Fruit fly (Drosophila melanogaster): ENCODE results near the gene CG6345.
A peak's percentile ranks its signal among the peaks of the same experiment; 100 is the strongest.

CG6345 gene

dm6 chr3R:10400732-10401131 lies 15.1 kb downstream of the CG6345 start, which contains the start of gene mthl11:
Gene mthl11 (plus strand): TSS chr3R:10401032.
- no peak for TF ChIP-seq CG17801 (GFP tag; optimal IDR thresholded peaks at IDR 0.05; ENCODE audit: partially characterized antibody)

dm6 chr3R:10395233-10395815 lies 20.5 kb downstream of the CG6345 start:
- TF ChIP-seq CG17801 (GFP tag; optimal IDR thresholded peaks at IDR 0.05; ENCODE audit: partially characterized antibody): no peak

dm6 chr3R:10394368-10394770 lies 21.5 kb downstream of the CG6345 start:
- no peak for TF ChIP-seq CG17801 (GFP tag; optimal IDR thresholded peaks at IDR 0.05; ENCODE audit: partially characterized antibody)

dm6 chr3R:10393654-10394367 lies 22.0 kb downstream of the CG6345 start:
- TF ChIP-seq CG17801 (GFP tag; optimal IDR thresholded peaks at IDR 0.05; ENCODE audit: partially characterized antibody): no peak

- TF ChIP-seq CG17801 (GFP tag; optimal IDR thresholded peaks at IDR 0.05; ENCODE audit: partially characterized antibody): no peak
Measured at dm6 chr3R:10393020-10393653, 22.7 kb downstream of the CG6345 start.

- no peak for TF ChIP-seq CG17801 (GFP tag; optimal IDR thresholded peaks at IDR 0.05; ENCODE audit: partially characterized antibody)
Measured at dm6 chr3R:10392539-10392919, 23.3 kb downstream of the CG6345 start.

- no peak for TF ChIP-seq CG17801 (GFP tag; optimal IDR thresholded peaks at IDR 0.05; ENCODE audit: partially characterized antibody)
Measured at dm6 chr3R:10391863-10392538, 23.8 kb downstream of the CG6345 start.

dm6 chr3R:10390914-10391377 lies 24.9 kb downstream of the CG6345 start:
- TF ChIP-seq CG17801 (GFP tag; optimal IDR thresholded peaks at IDR 0.05; ENCODE audit: partially characterized antibody): no peak

- no peak for TF ChIP-seq CG17801 (GFP tag; optimal IDR thresholded peaks at IDR 0.05; ENCODE audit: partially characterized antibody)
Measured at dm6 chr3R:10389877-10390468, 25.9 kb downstream of the CG6345 start.

dm6 chr3R:10389027-10389465 lies 26.8 kb downstream of the CG6345 start:
- no peak for TF ChIP-seq CG17801 (GFP tag; optimal IDR thresholded peaks at IDR 0.05; ENCODE audit: partially characterized antibody)

dm6 chr3R:10388128-10389026 lies 27.5 kb downstream of the CG6345 start, which contains the start of gene cwo:
Gene cwo (plus strand): TSS chr3R:10388258.
- peak; percentile 5 for TF ChIP-seq CG17801 (GFP tag; optimal IDR thresholded peaks at IDR 0.05; ENCODE audit: partially characterized antibody)

- TF ChIP-seq CG17801 (GFP tag; optimal IDR thresholded peaks at IDR 0.05; ENCODE audit: partially characterized antibody): no peak
Measured at dm6 chr3R:10380025-10380424, 35.8 kb downstream of the CG6345 start.

- no peak for TF ChIP-seq CG17801 (GFP tag; optimal IDR thresholded peaks at IDR 0.05; ENCODE audit: partially characterized antibody)
Measured at dm6 chr3R:10379409-10379808, 36.4 kb downstream of the CG6345 start.

- TF ChIP-seq CG17801 (GFP tag; optimal IDR thresholded peaks at IDR 0.05; ENCODE audit: partially characterized antibody): no peak
Measured at dm6 chr3R:10378989-10379388, 36.9 kb downstream of the CG6345 start.
